Fruit fly (Drosophila melanogaster) whole organism, embryonic: ENCODE data around the gene Lamtor4.

Experiments
- BEAF-32 ChIP-seq: fragments of 200-800 bp; sonication (Bioruptor generic); optimal IDR thresholded peaks from 3 replicates; lab custom pipeline; 2017; ENCODE audit warnings: missing biosample characterization, missing genetic modification characterization, mild to moderate bottlenecking, moderate library complexity, missing genetic modification reagents
- CG10366 ChIP-seq: fragments of 200-800 bp; sonication (Bioruptor generic); IDR thresholded peaks from 2 replicates; pipeline ENCODE4 v1.3.6; 2022; ENCODE audit warnings: missing biosample characterization, missing genetic modification characterization
- CG12071 ChIP-seq: fragments of 200-800 bp; sonication (Bioruptor generic); optimal IDR thresholded peaks from 3 replicates; lab custom pipeline; 2018; ENCODE audit warnings: missing biosample characterization, mild to moderate bottlenecking, missing genetic modification characterization
- CG12391 ChIP-seq: fragments of 200-800 bp; sonication (Bioruptor generic); optimal IDR thresholded peaks from 3 replicates; lab custom pipeline; 2018; ENCODE audit warnings: missing biosample characterization, mild to moderate bottlenecking, missing genetic modification characterization, moderate library complexity
- CG12942 ChIP-seq: fragments of 200-800 bp; sonication (Bioruptor generic); optimal IDR thresholded peaks from 3 replicates; lab custom pipeline; 2016; ENCODE audit warnings: missing biosample characterization, missing genetic modification characterization
- CG14710 ChIP-seq: fragments of 200-800 bp; sonication (Bioruptor generic); optimal IDR thresholded peaks from 3 replicates; lab custom pipeline; 2019; ENCODE audit warnings: missing biosample characterization, mild to moderate bottlenecking, missing genetic modification characterization, moderate library complexity
- CG17186 ChIP-seq: fragments of 200-800 bp; sonication (Bioruptor generic); optimal IDR thresholded peaks from 3 replicates; lab custom pipeline; 2017; ENCODE audit warnings: missing biosample characterization, missing genetic modification reagents, missing genetic modification characterization
- CG17328 ChIP-seq: fragments of 200-800 bp; sonication (Bioruptor generic); IDR thresholded peaks from 2 replicates; pipeline ENCODE4 v1.3.6; 2022; ENCODE audit warnings: missing biosample characterization, missing genetic modification characterization
- CG17568 ChIP-seq: fragments of 200-800 bp; sonication (Bioruptor generic); optimal IDR thresholded peaks from 2 replicates; lab custom pipeline; 2018; ENCODE audit warnings: missing biosample characterization, mild to moderate bottlenecking, missing genetic modification characterization, moderate library complexity
- CG2116 ChIP-seq: fragments of 200-800 bp; sonication (Bioruptor generic); optimal IDR thresholded peaks from 3 replicates; lab custom pipeline; 2018; ENCODE audit warnings: missing biosample characterization, mild to moderate bottlenecking, missing genetic modification characterization
- CG2120 ChIP-seq: fragments of 200-800 bp; sonication (Bioruptor generic); optimal IDR thresholded peaks from 3 replicates; lab custom pipeline; 2016; ENCODE audit warnings: missing biosample characterization, missing genetic modification characterization
- CG2199 ChIP-seq: fragments of 200-800 bp; sonication (Bioruptor generic); IDR thresholded peaks from 3 replicates; pipeline ENCODE4 v1.3.6; 2022; ENCODE audit warnings: missing biosample characterization, missing genetic modification characterization
- CG30431 ChIP-seq: fragments of 200-800 bp; sonication (Bioruptor generic); optimal IDR thresholded peaks from 2 replicates; lab custom pipeline; 2017; ENCODE audit warnings: missing biosample characterization, missing genetic modification characterization
- CG33213 ChIP-seq: fragments of 200-800 bp; sonication (Bioruptor generic); optimal IDR thresholded peaks from 3 replicates; lab custom pipeline; 2016; ENCODE audit warnings: missing biosample characterization, missing genetic modification characterization
- CG34422 ChIP-seq: fragments of 200-800 bp; sonication (Bioruptor generic); IDR thresholded peaks from 3 replicates; pipeline ENCODE4 v1.3.6; 2022; ENCODE audit warnings: missing biosample characterization, missing genetic modification characterization
- CG3726 ChIP-seq: fragments of 200-800 bp; sonication (Bioruptor generic); IDR thresholded peaks from 3 replicates; pipeline ENCODE4, ENCODE4 v1.3.6; 2022; ENCODE audit warnings: missing biosample characterization, missing genetic modification characterization
- CG43689 ChIP-seq: fragments of 200-800 bp; sonication (Bioruptor generic); IDR thresholded peaks from 2 replicates; pipeline ENCODE4 v1.3.6; 2022; ENCODE audit warnings: missing biosample characterization, missing genetic modification characterization
- CG4424 ChIP-seq: fragments of 200-800 bp; sonication (Bioruptor generic); optimal IDR thresholded peaks from 3 replicates; lab custom pipeline; 2016; ENCODE audit warnings: missing biosample characterization, missing genetic modification characterization
- CG4707 ChIP-seq: fragments of 200-800 bp; sonication (Bioruptor generic); optimal IDR thresholded peaks from 2 replicates; lab custom pipeline; 2018; ENCODE audit warnings: missing biosample characterization, mild to moderate bottlenecking, missing genetic modification characterization, moderate library complexity
- CG6175 ChIP-seq: fragments of 200-800 bp; sonication (Bioruptor generic); IDR thresholded peaks from 3 replicates; pipeline ENCODE4 v1.3.6; 2022; ENCODE audit warnings: missing biosample characterization, missing genetic modification characterization
- CG6683 ChIP-seq: fragments of 200-800 bp; sonication (Bioruptor generic); optimal IDR thresholded peaks from 2 replicates; lab custom pipeline; 2017; ENCODE audit warnings: missing biosample characterization, mild to moderate bottlenecking, missing genetic modification characterization, missing genetic modification reagents
- CG8388 ChIP-seq: fragments of 200-800 bp; sonication (Bioruptor generic); optimal IDR thresholded peaks from 2 replicates; lab custom pipeline; 2019; ENCODE audit warnings: missing biosample characterization, mild to moderate bottlenecking, missing genetic modification characterization, moderate library complexity
- CrebB ChIP-seq: fragments of 200-800 bp; sonication (Bioruptor generic); optimal IDR thresholded peaks from 3 replicates; lab custom pipeline; 2018; ENCODE audit warnings: missing biosample characterization, mild to moderate bottlenecking, missing genetic modification characterization
- Dip3 ChIP-seq: fragments of 200-800 bp; sonication (Bioruptor generic); optimal IDR thresholded peaks from 3 replicates; lab custom pipeline; 2016; ENCODE audit warnings: missing biosample characterization, missing genetic modification characterization
- Ets65A ChIP-seq: fragments of 200-800 bp; sonication (Bioruptor generic); peaks from one replicate; lab custom pipeline; 2016; ENCODE audit warnings: missing biosample characterization, missing genetic modification characterization
- GATAe ChIP-seq: fragments of 200-800 bp; sonication (Bioruptor generic); conservative IDR thresholded peaks from 2 replicates; pipeline ENCODE4 v1.3.6; 2022; ENCODE audit warnings: missing biosample characterization, missing genetic modification characterization
- HmgD ChIP-seq: fragments of 200-800 bp; sonication (Bioruptor generic); optimal IDR thresholded peaks from 3 replicates; lab custom pipeline; 2016; ENCODE audit warnings: missing biosample characterization, missing genetic modification characterization
- Hsf ChIP-seq: fragments of 200-800 bp; sonication (Bioruptor generic); optimal IDR thresholded peaks from 3 replicates; lab custom pipeline; 2016; ENCODE audit warnings: missing biosample characterization, missing genetic modification characterization
- MBD-R2 ChIP-seq: fragments of 200-800 bp; sonication (Bioruptor generic); IDR thresholded peaks from 2 replicates; pipeline ENCODE4 v1.3.6; 2022; ENCODE audit warnings: missing biosample characterization, missing genetic modification characterization
- NK7.1 ChIP-seq: fragments of 200-800 bp; sonication (Bioruptor generic); optimal IDR thresholded peaks from 3 replicates; lab custom pipeline; 2016; ENCODE audit warnings: missing biosample characterization, missing genetic modification characterization
- Nf-YB ChIP-seq: fragments of 200-800 bp; sonication (Bioruptor generic); optimal IDR thresholded peaks from 3 replicates; lab custom pipeline; 2019; ENCODE audit warnings: missing biosample characterization, mild to moderate bottlenecking, missing genetic modification characterization, moderate library complexity
- Sry-β ChIP-seq: fragments of 200-800 bp; sonication (Bioruptor generic); optimal IDR thresholded peaks from 2 replicates; lab custom pipeline; 2018; ENCODE audit warnings: missing biosample characterization, mild to moderate bottlenecking, missing genetic modification characterization, moderate library complexity
- Sry-δ ChIP-seq: fragments of 200-800 bp; sonication (Bioruptor generic); optimal IDR thresholded peaks from 2 replicates; lab custom pipeline; 2016; ENCODE audit warnings: missing biosample characterization, missing genetic modification characterization
- YL-1 ChIP-seq: fragments of 200-800 bp; sonication (Bioruptor generic); optimal IDR thresholded peaks from 3 replicates; lab custom pipeline; 2017; ENCODE audit warnings: missing biosample characterization, mild to moderate bottlenecking, missing genetic modification characterization
- abd-A ChIP-seq: fragments of 200-800 bp; sonication (Bioruptor generic); optimal IDR thresholded peaks from 3 replicates; lab custom pipeline; 2019; ENCODE audit warnings: missing biosample characterization, mild to moderate bottlenecking, missing genetic modification characterization, moderate library complexity
- ato ChIP-seq: fragments of 200-800 bp; sonication (Bioruptor generic); IDR thresholded peaks from 2 replicates; pipeline ENCODE4 v1.3.6; 2022; ENCODE audit warnings: missing biosample characterization, missing genetic modification characterization; ENCODE audit not compliant: partially characterized antibody
- az2 ChIP-seq: fragments of 200-800 bp; sonication (Bioruptor generic); optimal IDR thresholded peaks from 3 replicates; lab custom pipeline; 2016; ENCODE audit warnings: missing biosample characterization, missing genetic modification characterization
- cad ChIP-seq: fragments of >200 bp; optimal IDR thresholded peaks from 2 replicates; lab custom pipeline; 2017; ENCODE audit warnings: missing biosample characterization, missing genetic modification characterization
- da ChIP-seq: fragments of 200-800 bp; sonication (Bioruptor generic); optimal IDR thresholded peaks from 2 replicates; lab custom pipeline; 2016; ENCODE audit warnings: missing biosample characterization, missing genetic modification characterization
- gro ChIP-seq: fragments of 200-800 bp; sonication (Bioruptor generic); optimal IDR thresholded peaks from 2 replicates; lab custom pipeline; 2016; ENCODE audit warnings: missing biosample characterization, missing genetic modification characterization
- gsb-n ChIP-seq: fragments of 200-800 bp; sonication (Bioruptor generic); optimal IDR thresholded peaks from 3 replicates; lab custom pipeline; 2018; ENCODE audit warnings: missing biosample characterization, mild to moderate bottlenecking, missing genetic modification characterization
- ken ChIP-seq: fragments of 200-800 bp; sonication (Bioruptor generic); IDR thresholded peaks from 3 replicates; pipeline ENCODE4 v1.3.6; 2022; ENCODE audit warnings: missing biosample characterization, missing genetic modification characterization
- mirr ChIP-seq: fragments of 200-800 bp; sonication (Bioruptor generic); optimal IDR thresholded peaks from 3 replicates; lab custom pipeline; 2018; ENCODE audit warnings: missing biosample characterization, mild to moderate bottlenecking, missing genetic modification characterization
- phol ChIP-seq: fragments of 200-800 bp; sonication (Bioruptor generic); optimal IDR thresholded peaks from 3 replicates; lab custom pipeline; 2018; ENCODE audit warnings: missing biosample characterization, mild to moderate bottlenecking, missing genetic modification characterization, moderate library complexity
- psq ChIP-seq: fragments of 200-800 bp; sonication (Bioruptor generic); optimal IDR thresholded peaks from 2 replicates; lab custom pipeline; 2017; ENCODE audit warnings: missing biosample characterization, missing genetic modification characterization
- sd ChIP-seq: fragments of 200-800 bp; sonication (Bioruptor generic); optimal IDR thresholded peaks from 3 replicates; lab custom pipeline; 2018; ENCODE audit warnings: missing biosample characterization, mild to moderate bottlenecking, missing genetic modification characterization, moderate library complexity
- stc ChIP-seq: fragments of 200-800 bp; sonication (Bioruptor generic); IDR thresholded peaks from 2 replicates; pipeline ENCODE4 v1.3.6; 2022; ENCODE audit warnings: missing biosample characterization, missing genetic modification characterization
- tap ChIP-seq: fragments of 200-800 bp; optimal IDR thresholded peaks from 3 replicates; lab custom pipeline; 2019; ENCODE audit warnings: missing biosample characterization, mild to moderate bottlenecking, missing genetic modification characterization, moderate library complexity
- tup ChIP-seq: fragments of 200-800 bp; sonication (Bioruptor generic); optimal IDR thresholded peaks from 2 replicates; lab custom pipeline; 2016; ENCODE audit warnings: missing biosample characterization, mild to moderate bottlenecking, missing genetic modification characterization, moderate library complexity
- vnd ChIP-seq: fragments of 200-800 bp; sonication (Bioruptor generic); IDR thresholded peaks from 3 replicates; pipeline ENCODE4 v1.3.6; 2022; ENCODE audit warnings: missing biosample characterization, missing genetic modification characterization; ENCODE audit not compliant: partially characterized antibody

Gene Lamtor4

dm6 chr3L:3855194-3855980, 41.3 kb upstream of the Lamtor4 start (continued):
- TF ChIP-seq az2 (GFP tag; lab: Kevin White, UChicago) (peak; percentile 69), ken (GFP tag; lab: Robert Waterston, UW) (no peak), Dip3 (no peak), psq (no peak), gsb-n (tag; lab: Kevin White, UChicago) (peak; percentile 64), CG12942 (GFP tag; lab: Kevin White, UChicago) (no peak), CG14710 (tag; lab: Kevin White, UChicago) (peak; percentile 75), YL-1 (GFP tag; lab: Kevin White, UChicago) (no peak), CG4424 (peak; percentile 54), Sry-δ (GFP tag; lab: Kevin White, UChicago) (no peak), CG2199 (GFP tag; lab: Robert Waterston, UW) (0 out of 3 replicates have a peak, but pooled peaks have one; percentile 11), NK7.1 (no peak), CG2116 (GFP tag; lab: Kevin White, UChicago) (peak; percentile 12), mirr (no peak), tup (GFP tag; lab: Kevin White, UChicago) (no peak), CG30431 (peak; percentile 6), CG17568 (GFP tag; lab: Kevin White, UChicago) (no peak), CG3726 (no peak), CG34422 (GFP tag; lab: Robert Waterston, UW) (no peak), BEAF-32 (no peak), CG6175 (GFP tag; lab: Robert Waterston, UW) (no peak), CG12391 (tag; lab: Kevin White, UChicago) (peak; percentile 76), MBD-R2 (GFP tag; lab: Robert Waterston, UW) (no peak), gro (no peak), CG33213 (GFP tag; lab: Kevin White, UChicago) (no peak), GATAe (GFP tag; lab: Robert Waterston, UW) (no peak), CG8388 (GFP tag; lab: Kevin White, UChicago) (peak; percentile 68), cad (GFP tag; lab: Kevin White, UChicago) (no peak), CG17328 (GFP tag; lab: Robert Waterston, UW) (peak; percentile 68), CG12071 (no peak), CG17186 (no peak), abd-A (peak; percentile 44), stc (GFP tag; lab: Robert Waterston, UW) (peak; percentile 50; the same call in 1 of the 2 replicates), CG43689 (GFP tag; lab: Robert Waterston, UW) (no peak), sd (tag; lab: Kevin White, UChicago) (no peak), ato (GFP tag; lab: Robert Waterston, UW) (no peak), CG4707 (peak; percentile 32), da (GFP tag; lab: Kevin White, UChicago) (no peak), CG2120 (no peak), Hsf (GFP tag; lab: Kevin White, UChicago) (peak; percentile 28), Ets65A (GFP tag; lab: Kevin White, UChicago) (peak; percentile 79), HmgD (no peak), phol (tag; lab: Kevin White, UChicago) (peak; percentile 63), CG10366 (GFP tag; lab: Robert Waterston, UW) (peak; percentile 20; the same call in 1 of the 2 replicates), tap (no peak), CG6683 (no peak), Sry-β (GFP tag; lab: Kevin White, UChicago) (no peak), CrebB (tag; lab: Kevin White, UChicago) (no peak), Nf-YB (GFP tag; lab: Kevin White, UChicago) (peak; percentile 82), vnd (no peak)
